Worm (Caenorhabditis elegans) whole organism, young adult: ENCODE results near the gene B0303.7.

ENCODE experiments used
- F10E7.11 ChIP-seq: sonication (generic microtip); optimal IDR thresholded peaks from 2 replicates; lab custom pipeline; 2017; ENCODE audit warnings: mild to moderate bottlenecking, missing genetic modification characterization, moderate library complexity, missing compliant biosample characterization
- Y56A3A.18 ChIP-seq: fragments of 200-800 bp; sonication (Bioruptor generic); IDR thresholded peaks from 2 replicates; pipeline ENCODE4 v1.3.6; 2022; ENCODE audit warnings: missing genetic modification reagents, missing genetic modification characterization, missing compliant biosample characterization
- mcd-1 ChIP-seq: fragments of 200-800 bp; sonication (Bioruptor generic); IDR thresholded peaks from 2 replicates; pipeline ENCODE4 v1.3.6; 2022; ENCODE audit warnings: missing genetic modification reagents, missing genetic modification characterization, missing compliant biosample characterization
- nhr-27 ChIP-seq: fragments of 200-800 bp; sonication (Bioruptor generic); optimal IDR thresholded peaks from 2 replicates; lab custom pipeline; 2018; ENCODE audit warnings: mild to moderate bottlenecking, missing genetic modification characterization, moderate library complexity, missing compliant biosample characterization
- pha-4 ChIP-seq: fragments of 150-350 bp; sonication (generic microtip); optimal IDR thresholded peaks from 2 replicates; lab custom pipeline; 2014; ENCODE audit warnings: missing biosample characterization, missing genetic modification reagents, missing genetic modification characterization
- snpc-4 ChIP-seq, 5 experiments: fragments of 150-350 bp in 1 of 5; sonication (generic microtip) in 4 of 5; optimal IDR thresholded peaks; 2 replicates each; lab custom pipeline; 2014 to 2018; ENCODE audit warnings: missing genetic modification characterization in 5 of 5, missing biosample characterization in 3 of 5, antibody characterized with exemption in 2 of 5, mild to moderate bottlenecking in 2 of 5, missing compliant biosample characterization in 2 of 5, missing genotype in 2 of 5, moderate library complexity in 2 of 5, missing genetic modification reagents in 1 of 5
- zim-3 ChIP-seq: sonication (generic microtip); optimal IDR thresholded peaks from 2 replicates; lab custom pipeline; 2017; ENCODE audit warnings: mild to moderate bottlenecking, missing genetic modification characterization, moderate library complexity, missing compliant biosample characterization
- ztf-25 ChIP-seq: fragments of 200-800 bp; sonication (Bioruptor generic); IDR thresholded peaks from 2 replicates; pipeline ENCODE4 v1.3.6; 2022; ENCODE audit warnings: missing genetic modification reagents, missing genetic modification characterization, missing compliant biosample characterization
- ztf-3 ChIP-seq: fragments of 200-800 bp; sonication (Bioruptor generic); optimal IDR thresholded peaks from 2 replicates; lab custom pipeline; 2018; ENCODE audit warnings: mild to moderate bottlenecking, missing genetic modification characterization, missing compliant biosample characterization

- TF ChIP-seq F10E7.11 (no peak), mcd-1 (GFP tag; lab: Robert Waterston, UW) (no peak), Y56A3A.18 (GFP tag; lab: Robert Waterston, UW) (no peak), ztf-3 (GFP tag; lab: Kevin White, UChicago) (no peak), pha-4 (no peak), snpc-4 (GFP tag; optimal IDR thresholded peaks at IDR 0.05; lab: Kevin White, UChicago) (peak; percentile 43), snpc-4 (tag; optimal IDR thresholded peaks at IDR 0.05; lab: Kevin White, UChicago) (peak in 1 of 4 experiments; percentile 36), nhr-27 (no peak), ztf-25 (GFP tag; lab: Robert Waterston, UW) (no peak), zim-3 (tag; lab: Kevin White, UChicago) (no peak)
These were observed 43.1 kb upstream of the B0303.7 start, which contains the start of gene flp-23 for ce11 chrIII:8650235-8650817.
